Worm (Caenorhabditis elegans): ENCODE measurements around the gene C02B8.12.

Gene C02B8.12

ce11 chrX:8129543-8129942, 6.4 kb upstream of the C02B8.12 start, which contains the start of gene frpr-1:
TSS of gene frpr-1 (minus strand) at chrX:8129643.
- TF ChIP-seq efl-1 (GFP tag; optimal IDR thresholded peaks at IDR 0.05) (no peak), lin-26 (GFP tag; IDR thresholded peaks at IDR 0.05) (no peak), snpc-1.1 (tag; optimal IDR thresholded peaks at IDR 0.05; ENCODE audit: insufficient read depth) (no peak), mel-28 (tag; optimal IDR thresholded peaks at IDR 0.05; ENCODE audit: borderline replicate concordance) (no peak), D2030.7 (GFP tag; IDR thresholded peaks at IDR 0.05) (no peak), hmg-1.2 (GFP tag; IDR thresholded peaks at IDR 0.05) (no peak), lin-54 (GFP tag; optimal IDR thresholded peaks at IDR 0.05) (no peak), hsf-1 (GFP tag; IDR thresholded peaks at IDR 0.05) (no peak), Y56A3A.18 (GFP tag; IDR thresholded peaks at IDR 0.05) (no peak), ztf-25 (GFP tag; IDR thresholded peaks at IDR 0.05) (no peak), nhr-179 (tag; optimal IDR thresholded peaks at IDR 0.05) (no peak), atf-7 (tag; optimal IDR thresholded peaks at IDR 0.05) (no peak), snpc-1.3 (tag; optimal IDR thresholded peaks at IDR 0.05; ENCODE audit: insufficient read depth) (no peak), ztf-6 (GFP tag; IDR thresholded peaks at IDR 0.05) (no peak), F39B2.1 (GFP tag; IDR thresholded peaks at IDR 0.05) (no peak)

ce11 chrX:8120281-8120680, 2.9 kb downstream of the C02B8.12 start:
- TF ChIP-seq zim-3 (tag; optimal IDR thresholded peaks at IDR 0.05) (no peak), Y79H2A.3 (GFP tag; conservative IDR thresholded peaks at IDR 0.05) (no peak), snpc-1.3 (tag; optimal IDR thresholded peaks at IDR 0.05; ENCODE audit: insufficient read depth) (no peak), F57A8.1 (GFP tag; optimal IDR thresholded peaks at IDR 0.05) (no peak), K11D2.4 (GFP tag; IDR thresholded peaks at IDR 0.05) (no peak), nfyb-1 (GFP tag; IDR thresholded peaks at IDR 0.05) (no peak), snpc-4 (GFP tag; optimal IDR thresholded peaks at IDR 0.05) (no peak), snpc-4 (tag; optimal IDR thresholded peaks at IDR 0.05) (no peak), let-526 (GFP tag; IDR thresholded peaks at IDR 0.05) (no peak), ztf-26 (tag; optimal IDR thresholded peaks at IDR 0.05) (no peak), mcd-1 (GFP tag; IDR thresholded peaks at IDR 0.05) (no peak), Y95B8A.8 (GFP tag; IDR thresholded peaks at IDR 0.05) (no peak), F55B11.4 (tag; optimal IDR thresholded peaks at IDR 0.05; ENCODE audit: borderline replicate concordance, insufficient read depth) (no peak)

- TF ChIP-seq fkh-3 (tag; optimal IDR thresholded peaks at IDR 0.05): no peak
- no peak for TF ChIP-seq nhr-120 (GFP tag; IDR thresholded peaks at IDR 0.05)
- TF ChIP-seq nfya-1 (tag; optimal IDR thresholded peaks at IDR 0.05; ENCODE audit: borderline replicate concordance, insufficient read depth): no peak
- no peak for TF ChIP-seq ztf-3 (GFP tag; optimal IDR thresholded peaks at IDR 0.05)
- no peak for TF ChIP-seq F55B11.4 (tag; optimal IDR thresholded peaks at IDR 0.05; ENCODE audit: borderline replicate concordance, insufficient read depth)
- no peak for TF ChIP-seq ztf-22 (GFP tag; optimal IDR thresholded peaks at IDR 0.05)
- no peak for TF ChIP-seq Y95B8A.8 (GFP tag; IDR thresholded peaks at IDR 0.05)
- no peak for TF ChIP-seq F23B12.7 (tag; optimal IDR thresholded peaks at IDR 0.05; ENCODE audit: insufficient read depth)
Observed at ce11 chrX:8117827-8118317, 5.3 kb downstream of the C02B8.12 start.

ce11 chrX:8116157-8116556, 7.0 kb downstream of the C02B8.12 start, which contains the start of gene hlh-8:
TSS of gene hlh-8 (plus strand) at chrX:8116457.
- TF ChIP-seq K11D2.4 (GFP tag; IDR thresholded peaks at IDR 0.05): no peak
- no peak for TF ChIP-seq attf-6 (GFP tag; IDR thresholded peaks at IDR 0.05)
- no peak for TF ChIP-seq nhr-27 (tag; optimal IDR thresholded peaks at IDR 0.05)
- no peak for TF ChIP-seq dpff-1 (tag; optimal IDR thresholded peaks at IDR 0.05)
- TF ChIP-seq mxl-1 (tag; optimal IDR thresholded peaks at IDR 0.05): no peak

Measured in whole organism, young adult.